Fruit fly (Drosophila melanogaster) whole organism, embryonic: Measurements from ENCODE around the gene Rab9.
A peak's percentile ranks its signal among the peaks of the same experiment; 100 is the strongest.

ENCODE experiments used
- Bgb ChIP-seq: fragments of 200-800 bp; sonication (Bioruptor generic); IDR thresholded peaks from 2 replicates; pipeline ENCODE4 v1.3.6; 2022; ENCODE audit warnings: missing biosample characterization, missing genetic modification characterization; ENCODE audit not compliant: partially characterized antibody
- CG10321 ChIP-seq: fragments of 200-800 bp; sonication (Bioruptor generic); IDR thresholded peaks from 2 replicates; pipeline ENCODE4 v1.3.6; 2022; ENCODE audit warnings: missing biosample characterization, missing genetic modification characterization
- CG12769 ChIP-seq: fragments of 200-800 bp; sonication (Bioruptor generic); optimal IDR thresholded peaks from 2 replicates; lab custom pipeline; 2019; ENCODE audit warnings: missing biosample characterization, mild to moderate bottlenecking, missing genetic modification characterization, moderate library complexity
- CG17361 ChIP-seq: fragments of 200-800 bp; sonication (Bioruptor generic); IDR thresholded peaks from 3 replicates; pipeline ENCODE4 v1.3.6; 2022; ENCODE audit warnings: missing biosample characterization, missing genetic modification characterization
- CG18262 ChIP-seq: fragments of 200-800 bp; optimal IDR thresholded peaks from 3 replicates; lab custom pipeline; 2019; ENCODE audit warnings: missing biosample characterization, mild to moderate bottlenecking, missing genetic modification characterization, moderate library complexity
- CG2875 ChIP-seq: fragments of 200-800 bp; sonication (Bioruptor generic); optimal IDR thresholded peaks from 2 replicates; lab custom pipeline; 2017; ENCODE audit warnings: missing biosample characterization, mild to moderate bottlenecking, missing genetic modification characterization, missing genetic modification reagents
- CG31224 ChIP-seq: fragments of 200-800 bp; sonication (Bioruptor generic); IDR thresholded peaks from 2 replicates; pipeline ENCODE4 v1.3.6; 2022; ENCODE audit warnings: missing biosample characterization, missing genetic modification characterization
- CG32772 ChIP-seq: fragments of 200-800 bp; sonication (Bioruptor generic); IDR thresholded peaks from 2 replicates; pipeline ENCODE4 v1.3.6; 2022; ENCODE audit warnings: missing biosample characterization, missing genetic modification characterization
- CG34224 ChIP-seq: fragments of 200-800 bp; sonication (Bioruptor generic); IDR thresholded peaks from 3 replicates; pipeline ENCODE4 v1.3.6; 2022; ENCODE audit warnings: missing biosample characterization, missing genetic modification characterization; ENCODE audit not compliant: partially characterized antibody
- CG3726 ChIP-seq: fragments of 200-800 bp; sonication (Bioruptor generic); IDR thresholded peaks from 3 replicates; pipeline ENCODE4, ENCODE4 v1.3.6; 2022; ENCODE audit warnings: missing biosample characterization, missing genetic modification characterization
- CG4617 ChIP-seq: fragments of 200-800 bp; sonication (Bioruptor generic); optimal IDR thresholded peaks from 3 replicates; lab custom pipeline; 2016; ENCODE audit warnings: missing biosample characterization, missing genetic modification characterization, borderline replicate concordance
- CG8089 ChIP-seq: fragments of 200-800 bp; sonication (Bioruptor generic); optimal IDR thresholded peaks from 3 replicates; lab custom pipeline; 2016; ENCODE audit warnings: missing biosample characterization, missing genetic modification characterization
- Camta ChIP-seq: fragments of 200-800 bp; sonication (Bioruptor generic); optimal IDR thresholded peaks from 2 replicates; lab custom pipeline; 2016; ENCODE audit warnings: missing biosample characterization, missing genetic modification characterization
- CoRest ChIP-seq: fragments of 200-800 bp; sonication (Bioruptor generic); optimal IDR thresholded peaks from 3 replicates; lab custom pipeline; 2018; ENCODE audit warnings: missing biosample characterization, mild to moderate bottlenecking, missing genetic modification characterization, moderate library complexity
- Doc3 ChIP-seq: fragments of 200-800 bp; sonication (Bioruptor generic); IDR thresholded peaks from 3 replicates; pipeline ENCODE4 v1.3.6; 2022; ENCODE audit warnings: missing biosample characterization, missing genetic modification characterization; ENCODE audit not compliant: partially characterized antibody
- Fer1 ChIP-seq: fragments of 200-800 bp; sonication (Bioruptor generic); optimal IDR thresholded peaks from 2 replicates; lab custom pipeline; 2017; ENCODE audit warnings: missing biosample characterization, mild to moderate bottlenecking, missing genetic modification characterization
- GATAe ChIP-seq: fragments of 200-800 bp; sonication (Bioruptor generic); conservative IDR thresholded peaks from 2 replicates; pipeline ENCODE4 v1.3.6; 2022; ENCODE audit warnings: missing biosample characterization, missing genetic modification characterization
- Hsf ChIP-seq: fragments of 200-800 bp; sonication (Bioruptor generic); optimal IDR thresholded peaks from 3 replicates; lab custom pipeline; 2016; ENCODE audit warnings: missing biosample characterization, missing genetic modification characterization
- Lhr ChIP-seq: fragments of 200-800 bp; sonication (Bioruptor generic); optimal IDR thresholded peaks from 3 replicates; lab custom pipeline; 2017; ENCODE audit warnings: mild to moderate bottlenecking, missing biosample characterization, missing genetic modification reagents, missing genetic modification characterization
- NfI ChIP-seq: fragments of 200-800 bp; sonication (Bioruptor generic); optimal IDR thresholded peaks from 3 replicates; lab custom pipeline; 2018; ENCODE audit warnings: missing biosample characterization, mild to moderate bottlenecking, missing genetic modification characterization, moderate library complexity
- Optix ChIP-seq: fragments of 200-800 bp; sonication (Bioruptor generic); IDR thresholded peaks from 3 replicates; pipeline ENCODE4 v1.3.6; 2022; ENCODE audit warnings: missing biosample characterization, missing genetic modification characterization
- PHDP ChIP-seq: fragments of 200-800 bp; sonication (Bioruptor generic); optimal IDR thresholded peaks from 3 replicates; lab custom pipeline; 2018; ENCODE audit warnings: missing biosample characterization, mild to moderate bottlenecking, missing genetic modification characterization, moderate library complexity
- Spps ChIP-seq: fragments of 200-800 bp; sonication (Bioruptor generic); optimal IDR thresholded peaks from 2 replicates; lab custom pipeline; 2018; ENCODE audit warnings: missing biosample characterization, mild to moderate bottlenecking, missing genetic modification characterization
- Sry-β ChIP-seq: fragments of 200-800 bp; sonication (Bioruptor generic); optimal IDR thresholded peaks from 2 replicates; lab custom pipeline; 2018; ENCODE audit warnings: missing biosample characterization, mild to moderate bottlenecking, missing genetic modification characterization, moderate library complexity
- Sry-δ ChIP-seq: fragments of 200-800 bp; sonication (Bioruptor generic); optimal IDR thresholded peaks from 2 replicates; lab custom pipeline; 2016; ENCODE audit warnings: missing biosample characterization, missing genetic modification characterization
- Usf ChIP-seq: fragments of 200-800 bp; sonication (Bioruptor generic); optimal IDR thresholded peaks from 2 replicates; lab custom pipeline; 2017; ENCODE audit warnings: missing genotype, missing biosample characterization, missing genetic modification characterization
- Xrp1 ChIP-seq: fragments of 200-800 bp; sonication (Bioruptor generic); IDR thresholded peaks from 2 replicates; pipeline ENCODE4 v1.3.6; 2022; ENCODE audit warnings: missing biosample characterization, missing genetic modification characterization
- abd-A ChIP-seq: fragments of 200-800 bp; sonication (Bioruptor generic); optimal IDR thresholded peaks from 3 replicates; lab custom pipeline; 2019; ENCODE audit warnings: missing biosample characterization, mild to moderate bottlenecking, missing genetic modification characterization, moderate library complexity
- ap ChIP-seq: fragments of 200-800 bp; sonication (Bioruptor generic); IDR thresholded peaks from 2 replicates; pipeline ENCODE4 v1.3.6; 2022; ENCODE audit warnings: missing biosample characterization, missing genetic modification characterization
- cad ChIP-seq: fragments of >200 bp; optimal IDR thresholded peaks from 2 replicates; lab custom pipeline; 2017; ENCODE audit warnings: missing biosample characterization, missing genetic modification characterization
- esg ChIP-seq: fragments of 200-800 bp; sonication (Bioruptor generic); conservative IDR thresholded peaks from 2 replicates; pipeline ENCODE4 v1.3.6; 2022; ENCODE audit warnings: missing biosample characterization, missing genetic modification characterization
- exex ChIP-seq: fragments of 200-800 bp; sonication (Bioruptor generic); optimal IDR thresholded peaks from 4 replicates; lab custom pipeline; 2018; ENCODE audit warnings: missing biosample characterization, mild to moderate bottlenecking, missing genetic modification characterization, moderate library complexity
- eyg ChIP-seq: fragments of 200-800 bp; sonication (Bioruptor generic); optimal IDR thresholded peaks from 3 replicates; lab custom pipeline; 2016; ENCODE audit warnings: missing biosample characterization, missing genetic modification characterization
- fd96Cb ChIP-seq: fragments of 200-800 bp; sonication (Bioruptor generic); optimal IDR thresholded peaks from 2 replicates; lab custom pipeline; 2018; ENCODE audit warnings: missing biosample characterization, mild to moderate bottlenecking, missing genetic modification characterization, moderate library complexity
- hbn ChIP-seq: fragments of 200-800 bp; sonication (Bioruptor generic); IDR thresholded peaks from 2 replicates; pipeline ENCODE4 v1.3.6; 2022; ENCODE audit warnings: missing biosample characterization, missing genetic modification characterization; ENCODE audit not compliant: partially characterized antibody
- jumu ChIP-seq: fragments of 200-800 bp; sonication (Bioruptor generic); optimal IDR thresholded peaks from 3 replicates; lab custom pipeline; 2016; ENCODE audit warnings: missing biosample characterization, missing genetic modification characterization
- ken ChIP-seq: fragments of 200-800 bp; sonication (Bioruptor generic); IDR thresholded peaks from 3 replicates; pipeline ENCODE4 v1.3.6; 2022; ENCODE audit warnings: missing biosample characterization, missing genetic modification characterization
- luna ChIP-seq: fragments of 200-800 bp; sonication (Bioruptor generic); optimal IDR thresholded peaks from 2 replicates; lab custom pipeline; 2016; ENCODE audit warnings: missing biosample characterization, missing genetic modification characterization
- mam ChIP-seq: fragments of 200-800 bp; sonication (Bioruptor generic); optimal IDR thresholded peaks from 3 replicates; lab custom pipeline; 2016; ENCODE audit warnings: missing biosample characterization, missing genetic modification characterization
- p53 ChIP-seq: fragments of 200-800 bp; sonication (Bioruptor generic); optimal IDR thresholded peaks from 2 replicates; lab custom pipeline; 2016; ENCODE audit warnings: missing biosample characterization, missing genetic modification characterization
- repo ChIP-seq: fragments of 200-800 bp; sonication (Bioruptor generic); optimal IDR thresholded peaks from 2 replicates; lab custom pipeline; 2016; ENCODE audit warnings: missing biosample characterization, missing genetic modification characterization
- sens-2 ChIP-seq: fragments of 200-800 bp; sonication (Bioruptor generic); IDR thresholded peaks from 2 replicates; pipeline ENCODE4 v1.3.6; 2022; ENCODE audit warnings: missing biosample characterization, missing genetic modification characterization
- slbo ChIP-seq: fragments of 200-800 bp; sonication (Bioruptor generic); IDR thresholded peaks from 2 replicates; pipeline ENCODE4 v1.3.6; 2022; ENCODE audit warnings: missing biosample characterization, missing genetic modification characterization
- slp2 ChIP-seq: fragments of 200-800 bp; sonication (Bioruptor generic); optimal IDR thresholded peaks from 2 replicates; lab custom pipeline; 2016; ENCODE audit warnings: missing biosample characterization, missing genetic modification characterization
- so ChIP-seq: fragments of 200-800 bp; sonication (Bioruptor generic); IDR thresholded peaks from 3 replicates; pipeline ENCODE4 v1.3.6; 2022; ENCODE audit warnings: missing biosample characterization, missing genetic modification characterization
- ssp ChIP-seq: fragments of 200-800 bp; sonication (Bioruptor generic); IDR thresholded peaks from 2 replicates; pipeline ENCODE4 v1.3.6; 2022; ENCODE audit warnings: missing biosample characterization, missing genetic modification characterization
- tgo ChIP-seq: fragments of 200-800 bp; sonication (Bioruptor generic); IDR thresholded peaks from 3 replicates; pipeline ENCODE4 v1.3.6; 2022; ENCODE audit warnings: missing biosample characterization, missing genetic modification characterization
- tin ChIP-seq: fragments of 200-800 bp; sonication (Bioruptor generic); optimal IDR thresholded peaks from 3 replicates; lab custom pipeline; 2016; ENCODE audit warnings: missing biosample characterization, missing genetic modification characterization

Gene Rab9

dm6 chr2L:19398317-19399234 is 33.8 kb upstream of the Rab9 start, which contains the start of gene CG17544 (continued):
- TF ChIP-seq GATAe (GFP tag; lab: Robert Waterston, UW): no peak
- TF ChIP-seq fd96Cb (tag; lab: Kevin White, UChicago): peak; percentile 77
- TF ChIP-seq mam (GFP tag; lab: Kevin White, UChicago): peak; percentile 63
- TF ChIP-seq CG17361: peak; percentile 87
- TF ChIP-seq Bgb (GFP tag; lab: Robert Waterston, UW): peak; percentile 46; the same call in 1 of the 2 replicates
- TF ChIP-seq slbo (GFP tag; lab: Robert Waterston, UW): peak; percentile 76
- peak; percentile 50 for TF ChIP-seq CG2875 (GFP tag; lab: Kevin White, UChicago)
- TF ChIP-seq CoRest (tag; lab: Kevin White, UChicago): peak; percentile 90
- peak; percentile 83 for TF ChIP-seq CG12769
- no peak for TF ChIP-seq repo (GFP tag; lab: Kevin White, UChicago)
- TF ChIP-seq exex: peak; percentile 37
- no peak for TF ChIP-seq eyg (GFP tag; lab: Kevin White, UChicago)
- TF ChIP-seq sens-2 (GFP tag; lab: Robert Waterston, UW): peak; percentile 60; the same call in 1 of the 2 replicates
- peak; percentile 66 for TF ChIP-seq Usf (GFP tag; lab: Kevin White, UChicago)
- TF ChIP-seq CG10321: peak; percentile 90
- TF ChIP-seq jumu (GFP tag; lab: Kevin White, UChicago): peak; percentile 28
- no peak for TF ChIP-seq luna
- peak; percentile 87 for TF ChIP-seq Fer1
- TF ChIP-seq Camta (GFP tag; lab: Kevin White, UChicago): no peak
- TF ChIP-seq tin: peak; percentile 49
- peak; percentile 63 for TF ChIP-seq tgo (GFP tag; lab: Robert Waterston, UW)
- TF ChIP-seq ken (GFP tag; lab: Robert Waterston, UW): no peak; the same call in 2 of the 3 replicates
- TF ChIP-seq p53 (GFP tag; lab: Kevin White, UChicago): no peak
- peak; percentile 36 for TF ChIP-seq CG4617 (GFP tag; lab: Kevin White, UChicago)
- peak; percentile 54 for TF ChIP-seq ssp (GFP tag; lab: Robert Waterston, UW)
- peak; percentile 37; the same call in 1 of the 2 replicates for TF ChIP-seq CG32772 (GFP tag; lab: Robert Waterston, UW)
- 0 out of 2 replicates have a peak, but pooled peaks have one; percentile 10 for TF ChIP-seq ap (GFP tag; lab: Robert Waterston, UW)
- TF ChIP-seq slp2 (GFP tag; lab: Kevin White, UChicago): peak; percentile 42
- peak; percentile 97 for TF ChIP-seq abd-A (tag; lab: Kevin White, UChicago)
- peak; percentile 40 for TF ChIP-seq esg
- peak; percentile 48; the same call in 2 of the 3 replicates for TF ChIP-seq CG34224 (GFP tag; lab: Robert Waterston, UW)
- TF ChIP-seq hbn: no peak
- TF ChIP-seq Optix (GFP tag; lab: Robert Waterston, UW): peak; percentile 45; the same call in 1 of the 3 replicates
- peak; percentile 76 for TF ChIP-seq NfI (GFP tag; lab: Kevin White, UChicago)
- no peak for TF ChIP-seq Sry-δ (GFP tag; lab: Kevin White, UChicago)
- peak; percentile 92 for TF ChIP-seq CG18262
- no peak; the same call in 2 of the 3 replicates for TF ChIP-seq CG3726 (GFP tag; lab: Robert Waterston, UW)
- no peak for TF ChIP-seq Doc3 (GFP tag; lab: Robert Waterston, UW)
- TF ChIP-seq CG8089: peak; percentile 100
- peak; percentile 26 for TF ChIP-seq Hsf
- no peak for TF ChIP-seq so
- TF ChIP-seq CG31224: peak; percentile 46; the same call in 1 of the 2 replicates
- TF ChIP-seq Spps (tag; lab: Kevin White, UChicago): peak; percentile 45
- TF ChIP-seq Lhr (GFP tag; lab: Kevin White, UChicago): peak; percentile 8
- peak; percentile 69 for TF ChIP-seq Xrp1 (GFP tag; lab: Robert Waterston, UW)
- no peak for TF ChIP-seq cad (GFP tag; lab: Kevin White, UChicago)
- TF ChIP-seq Sry-β (GFP tag; lab: Kevin White, UChicago): peak; percentile 87
- TF ChIP-seq PHDP: peak; percentile 76
